Worm (Caenorhabditis elegans): ENCODE data around the gene pept-1.

Gene pept-1

ce11 chrX:6458467-6458866 lies 1.8 kb downstream of the pept-1 start:
- peak; percentile 54 for TF ChIP-seq nhr-80 (tag; optimal IDR thresholded peaks at IDR 0.05)
- TF ChIP-seq nfya-1 (tag; optimal IDR thresholded peaks at IDR 0.05; ENCODE audit: borderline replicate concordance, insufficient read depth) = no peak

ce11 chrX:6460123-6460522 lies 3.5 kb downstream of the pept-1 start:
- no peak for TF ChIP-seq snpc-4 (GFP tag; optimal IDR thresholded peaks at IDR 0.05)
- TF ChIP-seq snpc-4 (tag; optimal IDR thresholded peaks at IDR 0.05) = no peak
- TF ChIP-seq unc-130 (GFP tag; optimal IDR thresholded peaks at IDR 0.05) = no peak
- no peak for TF ChIP-seq rpc-1 (optimal IDR thresholded peaks at IDR 0.05)
- TF ChIP-seq rpc-1 (tag; optimal IDR thresholded peaks at IDR 0.05) = no peak
- TF ChIP-seq nhr-80 (tag; optimal IDR thresholded peaks at IDR 0.05) = peak; percentile 37

ce11 chrX:6461729-6462128 lies 5.1 kb downstream of the pept-1 start, which contains the start of gene K04E7.1:
K04E7.1 (plus strand) TSS chrX:6462029.
- no peak for TF ChIP-seq C06A6.2 (GFP tag; conservative IDR thresholded peaks at IDR 0.05)
- no peak for TF ChIP-seq lsl-1 (GFP tag; optimal IDR thresholded peaks at IDR 0.05)
- TF ChIP-seq attf-6 (GFP tag; IDR thresholded peaks at IDR 0.05) = no peak
- TF ChIP-seq sptf-2 (GFP tag; optimal IDR thresholded peaks at IDR 0.05) = no peak
- TF ChIP-seq dpff-1 (tag; optimal IDR thresholded peaks at IDR 0.05) = no peak
- TF ChIP-seq lin-54 (GFP tag; optimal IDR thresholded peaks at IDR 0.05) = no peak
- TF ChIP-seq K11D2.4 (GFP tag; IDR thresholded peaks at IDR 0.05) = no peak
- no peak for TF ChIP-seq lin-40 (tag; optimal IDR thresholded peaks at IDR 0.05)

- TF ChIP-seq nhr-179 (tag; optimal IDR thresholded peaks at IDR 0.05) = no peak
- TF ChIP-seq hsf-1 (GFP tag; IDR thresholded peaks at IDR 0.05) = no peak
- no peak for TF ChIP-seq aptf-3 (GFP tag; IDR thresholded peaks at IDR 0.05)
These were observed 5.8 kb downstream of the pept-1 start for ce11 chrX:6462479-6462878.

ce11 chrX:6462995-6463462 lies 6.4 kb downstream of the pept-1 start, which contains the start of gene C15B12.2:
C15B12.2 (plus strand) TSS chrX:6463412.
- peak; percentile 78 for TF ChIP-seq nhr-80 (tag; optimal IDR thresholded peaks at IDR 0.05)
- no peak for TF ChIP-seq egl-18 (GFP tag; IDR thresholded peaks at IDR 0.05)

ce11 chrX:6467462-6467861 lies 10.8 kb downstream of the pept-1 start, which contains the start of gene C15B12.3:
C15B12.3 (minus strand) TSS chrX:6467562.
- no peak for TF ChIP-seq rcor-1 (GFP tag; IDR thresholded peaks at IDR 0.05)
- no peak for TF ChIP-seq hmg-1.2 (GFP tag; IDR thresholded peaks at IDR 0.05)
- TF ChIP-seq attf-6 (GFP tag; IDR thresholded peaks at IDR 0.05) = no peak
- TF ChIP-seq ama-1 (optimal IDR thresholded peaks at IDR 0.05) = no peak
- no peak for TF ChIP-seq ama-1 (GFP tag; optimal IDR thresholded peaks at IDR 0.05)
- TF ChIP-seq C06A6.2 (GFP tag; conservative IDR thresholded peaks at IDR 0.05) = no peak
- TF ChIP-seq K11D2.4 (GFP tag; IDR thresholded peaks at IDR 0.05) = no peak
- no peak for TF ChIP-seq ceh-27 (GFP tag; optimal IDR thresholded peaks at IDR 0.05)
- no peak for TF ChIP-seq rpc-1 (optimal IDR thresholded peaks at IDR 0.05)
- peak; percentile 57 for TF ChIP-seq rpc-1 (tag; optimal IDR thresholded peaks at IDR 0.05)
- TF ChIP-seq B0261.1 (tag; optimal IDR thresholded peaks at IDR 0.05) = peak; percentile 6
- no peak for TF ChIP-seq ztf-18 (tag; optimal IDR thresholded peaks at IDR 0.05)
- TF ChIP-seq snpc-1.3 (tag; optimal IDR thresholded peaks at IDR 0.05; ENCODE audit: insufficient read depth) = no peak
- TF ChIP-seq nhr-179 (tag; optimal IDR thresholded peaks at IDR 0.05) = no peak
- peak; percentile 38 for TF ChIP-seq tbp1 (GFP tag; optimal IDR thresholded peaks at IDR 0.05)
- TF ChIP-seq Y56A3A.18 (GFP tag; IDR thresholded peaks at IDR 0.05) = no peak
- no peak for TF ChIP-seq nfya-1 (tag; optimal IDR thresholded peaks at IDR 0.05; ENCODE audit: borderline replicate concordance, insufficient read depth)
- TF ChIP-seq mxl-1 (tag; optimal IDR thresholded peaks at IDR 0.05) = no peak

Measured in whole organism, young adult.